Fruit fly (Drosophila melanogaster) whole organism, wandering third instar larva: ENCODE measurements around the gene CG7367.

Experiments
- CG32264 ChIP-seq: fragments of 200-800 bp; sonication (Bioruptor generic); optimal IDR thresholded peaks from 2 replicates; lab custom pipeline; 2016; ENCODE audit warnings: missing biosample characterization, missing genetic modification characterization
- CG9705 ChIP-seq: fragments of 200-800 bp; sonication (Bioruptor generic); optimal IDR thresholded peaks from 2 replicates; lab custom pipeline; 2018; ENCODE audit warnings: missing biosample characterization, mild to moderate bottlenecking, missing genetic modification characterization
- CrebA ChIP-seq: fragments of 200-800 bp; sonication (Bioruptor generic); optimal IDR thresholded peaks from 2 replicates; lab custom pipeline; 2016; ENCODE audit warnings: missing biosample characterization, mild to moderate bottlenecking, missing genetic modification characterization, borderline replicate concordance
- Dif ChIP-seq: fragments of 200-275, 200-300 bp; sonication (Bioruptor generic); optimal IDR thresholded peaks from 2 replicates; lab custom pipeline; 2018; ENCODE audit warnings: missing biosample characterization, missing genetic modification characterization; ENCODE audit not compliant: partially characterized antibody
- GATAd ChIP-seq: sonication (Bioruptor generic); optimal IDR thresholded peaks from 2 replicates; lab custom pipeline; 2016; ENCODE audit warnings: missing biosample characterization, missing genetic modification characterization
- HLH106 ChIP-seq: fragments of 200-800 bp; optimal IDR thresholded peaks from 3 replicates; lab custom pipeline; 2019; ENCODE audit warnings: missing biosample characterization, mild to moderate bottlenecking, missing genetic modification characterization, moderate library complexity
- Hnf4 ChIP-seq: fragments of 200-800 bp; sonication (Bioruptor generic); optimal IDR thresholded peaks from 2 replicates; lab custom pipeline; 2016; ENCODE audit warnings: missing biosample characterization, mild to moderate bottlenecking, missing genetic modification characterization
- Hr78 ChIP-seq: fragments of >200 bp; optimal IDR thresholded peaks from 2 replicates; lab custom pipeline; 2017; ENCODE audit warnings: missing biosample characterization, missing genetic modification characterization
- Hr83 ChIP-seq: fragments of 200-300 bp; sonication (Bioruptor generic); optimal IDR thresholded peaks from 2 replicates; lab custom pipeline; 2016; ENCODE audit warnings: missing biosample characterization, mild to moderate bottlenecking, missing genetic modification characterization, moderate library complexity; ENCODE audit not compliant: poor library complexity, severe bottlenecking
- Mio ChIP-seq: sonication (Bioruptor generic); optimal IDR thresholded peaks from 2 replicates; lab custom pipeline; 2016; ENCODE audit warnings: missing biosample characterization, missing genetic modification characterization
- Myc ChIP-seq: fragments of >200 bp; optimal IDR thresholded peaks from 2 replicates; lab custom pipeline; 2017
- OdsH ChIP-seq: fragments of 200-800 bp; sonication (Bioruptor generic); optimal IDR thresholded peaks from 2 replicates; lab custom pipeline; 2016; ENCODE audit warnings: missing biosample characterization, mild to moderate bottlenecking, missing genetic modification characterization
- Rel ChIP-seq, 2 experiments: fragments of 200-800 bp; sonication (Bioruptor generic) in 1 of 2; optimal IDR thresholded peaks; 2 replicates in 1 of 2; 3 replicates in 1 of 2; lab custom pipeline; 2016 to 2019; ENCODE audit warnings: mild to moderate bottlenecking in 2 of 2, missing biosample characterization in 2 of 2, missing genetic modification characterization in 2 of 2, moderate library complexity in 1 of 2
- Sp1 ChIP-seq: fragments of 200-800 bp; sonication (Bioruptor generic); optimal IDR thresholded peaks from 3 replicates; lab custom pipeline; 2019; ENCODE audit warnings: missing biosample characterization, mild to moderate bottlenecking, missing genetic modification characterization, moderate library complexity
- Vsx2 ChIP-seq: fragments of 200-300, 225-300 bp; sonication (Bioruptor generic); optimal IDR thresholded peaks from 2 replicates; lab custom pipeline; 2018; ENCODE audit warnings: missing biosample characterization, missing genetic modification characterization; ENCODE audit not compliant: partially characterized antibody
- br ChIP-seq: fragments of 200-800 bp; sonication (Bioruptor generic); optimal IDR thresholded peaks from 2 replicates; lab custom pipeline; 2016; ENCODE audit warnings: missing biosample characterization, missing genetic modification characterization
- brk ChIP-seq: fragments of 200-800 bp; sonication (Bioruptor generic); optimal IDR thresholded peaks from 2 replicates; lab custom pipeline; 2016; ENCODE audit warnings: missing biosample characterization, mild to moderate bottlenecking, missing genetic modification characterization
- dl ChIP-seq, 2 experiments: fragments of 175-275, 200-275 bp in 1 of 2; fragments of 200-275 bp in 1 of 2; sonication (Bioruptor generic); optimal IDR thresholded peaks; lab custom pipeline; 2018; ENCODE audit warnings: mild to moderate bottlenecking in 2 of 2, missing biosample characterization in 2 of 2, missing genetic modification characterization in 2 of 2, moderate library complexity in 2 of 2; ENCODE audit not compliant: partially characterized antibody in 2 of 2, insufficient read depth in 1 of 2
- dmrt93B ChIP-seq: fragments of 200-800 bp; sonication (Bioruptor generic); optimal IDR thresholded peaks from 2 replicates; lab custom pipeline; 2018; ENCODE audit warnings: missing biosample characterization, mild to moderate bottlenecking, missing genetic modification characterization
- dsf ChIP-seq: sonication (Bioruptor generic); optimal IDR thresholded peaks from 2 replicates; lab custom pipeline; 2016; ENCODE audit warnings: missing biosample characterization, missing genetic modification characterization, borderline replicate concordance
- ey ChIP-seq: fragments of 200-800 bp; sonication (Bioruptor generic); optimal IDR thresholded peaks from 2 replicates; lab custom pipeline; 2016; ENCODE audit warnings: missing biosample characterization, missing genetic modification characterization
- foxo ChIP-seq, 2 experiments: fragments of 200-800 bp; sonication (Bioruptor generic); optimal IDR thresholded peaks; 2 replicates in 1 of 2; 3 replicates in 1 of 2; lab custom pipeline; 2016 to 2017; ENCODE audit warnings: missing biosample characterization in 2 of 2, missing genetic modification characterization in 2 of 2
- h ChIP-seq: fragments of 200-800 bp; sonication (Bioruptor generic); optimal IDR thresholded peaks from 3 replicates; lab custom pipeline; 2016; ENCODE audit warnings: missing biosample characterization, mild to moderate bottlenecking, missing genetic modification characterization
- jim ChIP-seq: fragments of 175-275, 200-325 bp; sonication (Bioruptor generic); optimal IDR thresholded peaks from 2 replicates; lab custom pipeline; 2016; ENCODE audit warnings: missing biosample characterization, mild to moderate bottlenecking, missing genetic modification characterization
- lola ChIP-seq: fragments of >200 bp; optimal IDR thresholded peaks from 2 replicates; lab custom pipeline; 2017; ENCODE audit warnings: missing biosample characterization, missing genetic modification characterization
- psq ChIP-seq: fragments of 200-800 bp; sonication (Bioruptor generic); optimal IDR thresholded peaks from 3 replicates; lab custom pipeline; 2017; ENCODE audit warnings: missing biosample characterization, mild to moderate bottlenecking, missing genetic modification characterization, moderate library complexity
- rgr ChIP-seq: fragments of 200-800 bp; sonication (Bioruptor generic); optimal IDR thresholded peaks from 3 replicates; lab custom pipeline; 2016; ENCODE audit warnings: missing biosample characterization, mild to moderate bottlenecking, missing genetic modification characterization
- sage ChIP-seq: fragments of 200-800 bp; sonication (Bioruptor generic); optimal IDR thresholded peaks from 2 replicates; lab custom pipeline; 2016; ENCODE audit warnings: missing biosample characterization, mild to moderate bottlenecking, missing genetic modification characterization
- sv ChIP-seq: fragments of 200-800 bp; sonication (Bioruptor generic); optimal IDR thresholded peaks from 3 replicates; lab custom pipeline; 2016; ENCODE audit warnings: missing biosample characterization, missing genetic modification characterization
- tai ChIP-seq: sonication (Bioruptor generic); optimal IDR thresholded peaks from 2 replicates; lab custom pipeline; 2016; ENCODE audit warnings: missing biosample characterization, missing genetic modification characterization
- woc ChIP-seq: sonication (Bioruptor generic); optimal IDR thresholded peaks from 2 replicates; lab custom pipeline; 2016; ENCODE audit warnings: missing biosample characterization, mild to moderate bottlenecking, missing genetic modification characterization

CG7367 gene

dm6 chr2L:7992654-7993053 lies 46.9 kb downstream of the CG7367 start:
- TF ChIP-seq brk (GFP tag; lab: Kevin White, UChicago): no peak
- no peak for TF ChIP-seq h
- no peak for TF ChIP-seq tai
- TF ChIP-seq Myc (lab: Kevin White, UChicago): no peak
- TF ChIP-seq sage: no peak
- no peak for TF ChIP-seq CrebA (GFP tag; lab: Kevin White, UChicago)

DNA sequence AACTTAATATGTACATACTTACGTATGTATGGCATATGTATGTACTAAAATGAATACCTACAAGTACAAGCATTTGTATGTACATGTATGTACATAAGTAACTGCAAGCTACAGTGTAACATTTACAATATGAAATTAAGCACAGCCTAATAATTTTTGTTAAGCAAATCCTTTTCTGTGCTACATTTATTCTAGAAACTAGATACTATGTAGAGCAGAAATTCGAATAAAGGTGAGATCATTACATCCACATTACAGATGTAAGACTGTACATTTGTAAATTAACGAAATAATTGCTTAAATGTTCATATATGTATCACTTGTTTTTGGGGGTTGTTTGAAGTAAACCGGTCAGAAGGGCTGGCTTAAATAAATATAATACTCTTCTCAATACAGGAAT lies 47.6 kb downstream of the CG7367 start:
- TF ChIP-seq dmrt93B (GFP tag; lab: Kevin White, UChicago): peak; percentile 15
- TF ChIP-seq brk (GFP tag; lab: Kevin White, UChicago): peak; percentile 46
- TF ChIP-seq foxo (GFP tag; optimal IDR thresholded peaks at IDR 0.05; lab: Kevin White, UChicago): peak in 1 of 2 experiments; percentile 41
- TF ChIP-seq dsf (GFP tag; lab: Kevin White, UChicago): no peak
- peak; percentile 55 for TF ChIP-seq rgr (GFP tag; lab: Kevin White, UChicago)
- no peak for TF ChIP-seq Mio (GFP tag; lab: Kevin White, UChicago)
- TF ChIP-seq CG9705 (GFP tag; lab: Kevin White, UChicago): peak; percentile 16
- TF ChIP-seq h: peak; percentile 16
- TF ChIP-seq OdsH (GFP tag; lab: Kevin White, UChicago): peak; percentile 78
- peak; percentile 75 for TF ChIP-seq tai
- peak; percentile 28 for TF ChIP-seq CG32264 (GFP tag; lab: Kevin White, UChicago)
- TF ChIP-seq Vsx2 (GFP tag; lab: Kevin White, UChicago): no peak
- no peak for TF ChIP-seq Hr78 (GFP tag; lab: Kevin White, UChicago)
- peak; percentile 61 for TF ChIP-seq Hnf4
- no peak for TF ChIP-seq dl (GFP tag; optimal IDR thresholded peaks at IDR 0.05; lab: Kevin White, UChicago; ENCODE audit: insufficient read depth in 1 of 2, partially characterized antibody in 2 of 2)
- TF ChIP-seq psq (GFP tag; lab: Kevin White, UChicago): peak; percentile 52
- peak; percentile 60 for TF ChIP-seq br (GFP tag; lab: Kevin White, UChicago)
- TF ChIP-seq ey: peak; percentile 73
- peak; percentile 75 for TF ChIP-seq HLH106 (tag; lab: Kevin White, UChicago)
- peak; percentile 15 for TF ChIP-seq woc (GFP tag; lab: Kevin White, UChicago)
- peak; percentile 77 for TF ChIP-seq Sp1 (GFP tag; lab: Kevin White, UChicago)
- no peak for TF ChIP-seq Rel (GFP tag; optimal IDR thresholded peaks at IDR 0.05; lab: Kevin White, UChicago)
- peak; percentile 55 for TF ChIP-seq Rel (tag; optimal IDR thresholded peaks at IDR 0.05; lab: Kevin White, UChicago)

dm6 chr2L:7991391-7991876 lies 48.2 kb downstream of the CG7367 start:
- TF ChIP-seq HLH106 (tag; lab: Kevin White, UChicago) (peak; percentile 4), lola (no peak), Hr83 (GFP tag; lab: Kevin White, UChicago) (peak; percentile 51), Dif (peak; percentile 46), dl (GFP tag; optimal IDR thresholded peaks at IDR 0.05; lab: Kevin White, UChicago; ENCODE audit: insufficient read depth in 1 of 2, partially characterized antibody in 2 of 2) (peak; percentile 26 to 69), foxo (GFP tag; optimal IDR thresholded peaks at IDR 0.05; lab: Kevin White, UChicago) (no peak), Rel (GFP tag; optimal IDR thresholded peaks at IDR 0.05; lab: Kevin White, UChicago) (no peak), Rel (tag; optimal IDR thresholded peaks at IDR 0.05; lab: Kevin White, UChicago) (no peak), Mio (GFP tag; lab: Kevin White, UChicago) (no peak)

dm6 chr2L:7990720-7991119 lies 48.9 kb downstream of the CG7367 start:
- TF ChIP-seq psq (GFP tag; lab: Kevin White, UChicago): no peak
- TF ChIP-seq sv (GFP tag; lab: Kevin White, UChicago): no peak
- no peak for TF ChIP-seq CG9705 (GFP tag; lab: Kevin White, UChicago)
- TF ChIP-seq rgr (GFP tag; lab: Kevin White, UChicago): no peak
- TF ChIP-seq Rel (GFP tag; optimal IDR thresholded peaks at IDR 0.05; lab: Kevin White, UChicago): no peak
- TF ChIP-seq Rel (tag; optimal IDR thresholded peaks at IDR 0.05; lab: Kevin White, UChicago): no peak
- no peak for TF ChIP-seq tai
- no peak for TF ChIP-seq GATAd
- no peak for TF ChIP-seq woc (GFP tag; lab: Kevin White, UChicago)
- no peak for TF ChIP-seq Hnf4
- TF ChIP-seq Myc (lab: Kevin White, UChicago): no peak
- TF ChIP-seq br (GFP tag; lab: Kevin White, UChicago): no peak
- TF ChIP-seq jim (GFP tag; lab: Kevin White, UChicago): no peak
- TF ChIP-seq Hr78 (GFP tag; lab: Kevin White, UChicago): no peak
- TF ChIP-seq Sp1 (GFP tag; lab: Kevin White, UChicago): no peak
- no peak for TF ChIP-seq CrebA (GFP tag; lab: Kevin White, UChicago)
- no peak for TF ChIP-seq sage
- TF ChIP-seq, all 38 proteins: peak for 0
